Worm (Caenorhabditis elegans) whole organism, L1 larva: Measurements from ENCODE around the gene smex-1.
A peak's percentile ranks its signal among the peaks of the same experiment; 100 is the strongest.

Experiments
- C04F5.9 ChIP-seq: sonication (generic microtip); optimal IDR thresholded peaks from 2 replicates; lab custom pipeline; 2016; ENCODE audit warnings: missing genetic modification characterization, missing compliant biosample characterization
- C16A3.4 ChIP-seq: fragments of 150-350 bp; optimal IDR thresholded peaks from 2 replicates; lab custom pipeline; 2014; ENCODE audit warnings: missing biosample characterization, missing genetic modification characterization
- C34B4.2 ChIP-seq: sonication (generic microtip); optimal IDR thresholded peaks from 2 replicates; lab custom pipeline; 2017; ENCODE audit warnings: mild to moderate bottlenecking, missing genetic modification characterization, missing compliant biosample characterization
- F16B12.6 ChIP-seq: fragments of 150-350 bp; optimal IDR thresholded peaks from 2 replicates; lab custom pipeline; 2014; ENCODE audit warnings: missing biosample characterization, missing genetic modification characterization
- blmp-1 ChIP-seq: fragments of 150-350 bp; optimal IDR thresholded peaks from 2 replicates; lab custom pipeline; 2014; ENCODE audit warnings: missing biosample characterization, missing genetic modification characterization
- ceh-63 ChIP-seq: fragments of 200-800 bp; sonication (Bioruptor generic); optimal IDR thresholded peaks from 2 replicates; lab custom pipeline; 2018; ENCODE audit warnings: mild to moderate bottlenecking, missing genetic modification characterization, missing compliant biosample characterization
- ceh-82 ChIP-seq, 3 experiments: fragments of 150-350 bp in 1 of 3; sonication (generic microtip) in 2 of 3; optimal IDR thresholded peaks; 2 replicates each; lab custom pipeline; 2014 to 2017; ENCODE audit warnings: missing biosample characterization in 3 of 3, missing genetic modification characterization in 3 of 3
- ceh-90 ChIP-seq: sonication (generic microtip); optimal IDR thresholded peaks from 2 replicates; lab custom pipeline; 2016; ENCODE audit warnings: missing genetic modification characterization, missing compliant biosample characterization
- ces-1 ChIP-seq: fragments of 150-350 bp; optimal IDR thresholded peaks from 2 replicates; lab custom pipeline; 2014; ENCODE audit warnings: missing biosample characterization, missing genetic modification reagents, missing genetic modification characterization
- dpl-1 ChIP-seq, 3 experiments: fragments of 150-350 bp in 2 of 3; sonication (generic microtip) in 1 of 3; optimal IDR thresholded peaks; 2 replicates each; lab custom pipeline; 2014 to 2017; ENCODE audit warnings: missing biosample characterization in 3 of 3, missing genetic modification characterization in 3 of 3, missing genetic modification reagents in 3 of 3
- dsc-1 ChIP-seq: sonication (generic microtip); optimal IDR thresholded peaks from 2 replicates; lab custom pipeline; 2016; ENCODE audit warnings: mild to moderate bottlenecking, missing genetic modification characterization, missing compliant biosample characterization
- efl-1 ChIP-seq, 4 experiments: fragments of 150-350 bp; optimal IDR thresholded peaks in 3 of 4; peaks in 1 of 4; 1 replicate in 1 of 4; 2 replicates in 3 of 4; lab custom pipeline; 2014; ENCODE audit warnings: missing biosample characterization in 2 of 4, missing genetic modification characterization in 2 of 4, missing genetic modification reagents in 2 of 4
- efl-3 ChIP-seq: fragments of 200-800 bp; sonication (Bioruptor generic); optimal IDR thresholded peaks from 2 replicates; lab custom pipeline; 2018; ENCODE audit warnings: mild to moderate bottlenecking, missing genetic modification characterization, missing compliant biosample characterization
- egl-13 ChIP-seq: sonication (generic microtip); optimal IDR thresholded peaks from 2 replicates; lab custom pipeline; 2016; ENCODE audit warnings: missing genotype, missing genetic modification reagents, missing genetic modification characterization, missing compliant biosample characterization
- elt-2 ChIP-seq: sonication (generic microtip); optimal IDR thresholded peaks from 2 replicates; lab custom pipeline; 2016; ENCODE audit warnings: missing genetic modification characterization, mild to moderate bottlenecking, inconsistent platforms, missing compliant biosample characterization, missing genetic modification reagents
- elt-3 ChIP-seq, 6 experiments: fragments of 150-350 bp in 1 of 6; sonication (generic microtip); optimal IDR thresholded peaks; 2 replicates each; lab custom pipeline; 2017 to 2018; ENCODE audit warnings: missing biosample characterization in 6 of 6, missing genetic modification characterization in 6 of 6, inconsistent platforms in 1 of 6
- ets-5 ChIP-seq: fragments of 200-800 bp; sonication (Bioruptor generic); IDR thresholded peaks from 2 replicates; pipeline ENCODE4 v1.3.6; 2022; ENCODE audit warnings: missing genetic modification characterization, missing compliant biosample characterization
- fkh-10 ChIP-seq: sonication (generic microtip); optimal IDR thresholded peaks from 2 replicates; lab custom pipeline; 2017; ENCODE audit warnings: missing biosample characterization, missing genetic modification reagents, missing genetic modification characterization
- fkh-4 ChIP-seq: sonication (generic microtip); optimal IDR thresholded peaks from 2 replicates; lab custom pipeline; 2016; ENCODE audit warnings: missing compliant biosample characterization, missing genetic modification characterization, borderline replicate concordance
- jun-1 ChIP-seq: fragments of 150-350 bp; optimal IDR thresholded peaks from 2 replicates; lab custom pipeline; 2014; ENCODE audit warnings: missing biosample characterization, missing genetic modification reagents, missing genetic modification characterization
- lin-13 ChIP-seq: fragments of 150-350 bp; optimal IDR thresholded peaks from 2 replicates; lab custom pipeline; 2014; ENCODE audit warnings: missing biosample characterization, missing genetic modification reagents, missing genetic modification characterization
- lin-35 ChIP-seq, 2 experiments: fragments of 150-350 bp; optimal IDR thresholded peaks; 2 replicates each; lab custom pipeline; 2014; ENCODE audit warnings: missing biosample characterization in 2 of 2, missing genetic modification characterization in 2 of 2, missing genetic modification reagents in 2 of 2
- lir-3 ChIP-seq: sonication (generic microtip); optimal IDR thresholded peaks from 2 replicates; lab custom pipeline; 2016; ENCODE audit warnings: mild to moderate bottlenecking, missing genetic modification characterization, moderate library complexity, missing compliant biosample characterization; ENCODE audit not compliant: poor library complexity
- lsy-2 ChIP-seq, 2 experiments: fragments of 150-350 bp; optimal IDR thresholded peaks; 2 replicates each; lab custom pipeline; 2014; ENCODE audit warnings: missing biosample characterization in 2 of 2, missing genetic modification characterization in 2 of 2
- mab-9 ChIP-seq: fragments of 200-800 bp; sonication (Bioruptor generic); IDR thresholded peaks from 2 replicates; pipeline ENCODE4 v1.3.6; 2022; ENCODE audit warnings: missing genetic modification reagents, missing genetic modification characterization, missing compliant biosample characterization
- nhr-20 ChIP-seq: sonication (generic microtip); optimal IDR thresholded peaks from 2 replicates; lab custom pipeline; 2016; ENCODE audit warnings: mild to moderate bottlenecking, missing genetic modification characterization, missing compliant biosample characterization
- nhr-28 ChIP-seq: fragments of 150-350 bp; optimal IDR thresholded peaks from 2 replicates; lab custom pipeline; 2014; ENCODE audit warnings: missing biosample characterization, missing genetic modification characterization
- nhr-47 ChIP-seq: sonication (generic microtip); optimal IDR thresholded peaks from 2 replicates; lab custom pipeline; 2016; ENCODE audit warnings: mild to moderate bottlenecking, missing genetic modification characterization, moderate library complexity, missing compliant biosample characterization
- nhr-71 ChIP-seq: sonication (generic microtip); optimal IDR thresholded peaks from 2 replicates; lab custom pipeline; 2016; ENCODE audit warnings: mild to moderate bottlenecking, missing genetic modification characterization, moderate library complexity, missing compliant biosample characterization
- nhr-85 ChIP-seq: sonication (generic microtip); peaks from one replicate; lab custom pipeline; 2016; ENCODE audit warnings: missing genetic modification characterization, inconsistent platforms, missing compliant biosample characterization
- pag-3 ChIP-seq: sonication (generic microtip); optimal IDR thresholded peaks from 2 replicates; lab custom pipeline; 2017; ENCODE audit warnings: missing genetic modification characterization, mild to moderate bottlenecking, missing compliant biosample characterization, antibody characterized with exemption, borderline replicate concordance; ENCODE audit not compliant: insufficient read depth
- pqm-1 ChIP-seq: sonication (generic microtip); optimal IDR thresholded peaks from 3 replicates; lab custom pipeline; 2017; ENCODE audit warnings: missing biosample characterization, missing genetic modification characterization
- rnt-1 ChIP-seq: sonication (generic microtip); optimal IDR thresholded peaks from 2 replicates; lab custom pipeline; 2016; ENCODE audit warnings: mild to moderate bottlenecking, missing genetic modification characterization, moderate library complexity, missing compliant biosample characterization
- skn-1 ChIP-seq: fragments of 150-350 bp; optimal IDR thresholded peaks from 2 replicates; lab custom pipeline; 2014; ENCODE audit warnings: missing biosample characterization, missing genetic modification characterization
- snpc-4 ChIP-seq: fragments of 150-350 bp; optimal IDR thresholded peaks from 2 replicates; lab custom pipeline; 2014; ENCODE audit warnings: missing biosample characterization, missing genetic modification characterization
- snu-23 ChIP-seq: sonication (generic microtip); optimal IDR thresholded peaks from 2 replicates; lab custom pipeline; 2016; ENCODE audit warnings: missing genetic modification characterization, missing compliant biosample characterization
- sptf-1 ChIP-seq: fragments of 150-350 bp; optimal IDR thresholded peaks from 2 replicates; lab custom pipeline; 2014; ENCODE audit warnings: missing biosample characterization, missing genetic modification characterization
- sup-37 ChIP-seq: fragments of 200-800 bp; sonication (Bioruptor generic); optimal IDR thresholded peaks from 2 replicates; lab custom pipeline; 2018; ENCODE audit warnings: mild to moderate bottlenecking, missing genetic modification characterization, missing compliant biosample characterization
- swsn-7 ChIP-seq: sonication (generic microtip); optimal IDR thresholded peaks from 2 replicates; lab custom pipeline; 2016; ENCODE audit warnings: missing genetic modification characterization, missing compliant biosample characterization
- unc-130 ChIP-seq: fragments of 150-350 bp; optimal IDR thresholded peaks from 2 replicates; lab custom pipeline; 2017; ENCODE audit warnings: missing biosample characterization, missing genetic modification characterization, inconsistent platforms
- unc-30 ChIP-seq: sonication (generic microtip); optimal IDR thresholded peaks from 2 replicates; lab custom pipeline; 2017; ENCODE audit warnings: missing biosample characterization, missing genetic modification characterization
- unc-62 ChIP-seq: fragments of 150-350 bp; optimal IDR thresholded peaks from 2 replicates; lab custom pipeline; 2014; ENCODE audit warnings: missing biosample characterization, missing genetic modification reagents, missing genetic modification characterization
- unc-86 ChIP-seq: sonication (generic microtip); optimal IDR thresholded peaks from 2 replicates; lab custom pipeline; 2016; ENCODE audit warnings: missing genetic modification characterization, missing compliant biosample characterization
- unc-98 ChIP-seq: fragments of 200-800 bp; sonication (Bioruptor generic); IDR thresholded peaks from 2 replicates; pipeline ENCODE4 v1.3.6; 2022; ENCODE audit warnings: missing genetic modification characterization, missing compliant biosample characterization
- vab-15 ChIP-seq: sonication (generic microtip); optimal IDR thresholded peaks from 2 replicates; lab custom pipeline; 2017; ENCODE audit warnings: missing genotype, mild to moderate bottlenecking, missing genetic modification characterization, missing compliant biosample characterization
- xbp-1 ChIP-seq: sonication (generic microtip); optimal IDR thresholded peaks from 2 replicates; lab custom pipeline; 2016; ENCODE audit warnings: missing genetic modification characterization, missing compliant biosample characterization
- zip-4 ChIP-seq: fragments of 200-800 bp; sonication (Bioruptor generic); optimal IDR thresholded peaks from 2 replicates; lab custom pipeline; 2018; ENCODE audit warnings: mild to moderate bottlenecking, missing genetic modification characterization, moderate library complexity, missing compliant biosample characterization
- ztf-4 ChIP-seq: fragments of 150-350 bp; optimal IDR thresholded peaks from 2 replicates; lab custom pipeline; 2014; ENCODE audit warnings: missing biosample characterization, missing genetic modification characterization

Gene smex-1

DNA sequence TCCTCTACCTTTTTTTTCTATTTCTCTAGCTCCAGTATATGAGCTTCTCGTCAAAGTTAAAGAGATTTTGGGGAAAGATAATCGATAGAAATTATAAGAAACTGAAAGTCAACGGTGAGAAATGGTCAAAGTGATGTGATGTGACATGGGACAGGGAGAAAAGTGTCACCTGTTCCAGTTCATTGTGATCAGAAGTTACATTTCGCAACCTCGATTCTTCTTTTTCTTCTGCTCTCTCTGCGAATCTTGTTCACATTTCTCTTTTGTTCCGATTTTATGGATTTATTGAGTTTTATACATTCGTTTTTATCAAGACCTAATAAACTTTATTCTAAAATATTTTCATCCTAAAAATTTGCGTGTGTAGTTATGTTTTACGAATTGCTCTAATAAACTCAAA is 39.9 kb upstream of the smex-1 start (continued):
- TF ChIP-seq zip-4 (no peak), swsn-7 (tag; lab: Kevin White, UChicago) (no peak), jun-1 (no peak), dsc-1 (tag; lab: Kevin White, UChicago) (no peak), unc-130 (tag; lab: Kevin White, UChicago) (peak; percentile 41), nhr-85 (no peak), C16A3.4 (tag; lab: Kevin White, UChicago) (no peak), C04F5.9 (no peak), lir-3 (tag; lab: Kevin White, UChicago) (no peak), pqm-1 (tag; lab: Kevin White, UChicago) (no peak), C34B4.2 (tag; lab: Kevin White, UChicago) (no peak), egl-13 (no peak), ceh-90 (tag; lab: Kevin White, UChicago) (no peak), nhr-20 (tag; lab: Kevin White, UChicago) (no peak), fkh-4 (tag; lab: Kevin White, UChicago) (no peak), fkh-10 (GFP tag; lab: Kevin White, UChicago) (no peak), nhr-47 (tag; lab: Kevin White, UChicago) (no peak), ets-5 (GFP tag; lab: Robert Waterston, UW) (no peak), ztf-4 (no peak), sptf-1 (tag; lab: Kevin White, UChicago) (no peak), ces-1 (no peak), rnt-1 (tag; lab: Kevin White, UChicago) (peak; percentile 54), nhr-71 (tag; lab: Kevin White, UChicago) (peak; percentile 21), xbp-1 (tag; lab: Kevin White, UChicago) (no peak), vab-15 (tag; lab: Kevin White, UChicago) (no peak), ceh-82 (tag; optimal IDR thresholded peaks at IDR 0.05; lab: Kevin White, UChicago) (no peak), elt-2 (tag; lab: Kevin White, UChicago) (no peak), efl-3 (GFP tag; lab: Kevin White, UChicago) (no peak), dpl-1 (GFP tag; optimal IDR thresholded peaks at IDR 0.05; lab: Kevin White, UChicago) (no peak), skn-1 (tag; lab: Kevin White, UChicago) (peak; percentile 12), efl-1 (optimal IDR thresholded peaks at IDR 0.05; lab: Kevin White, UChicago) (no peak), efl-1 (GFP tag; optimal IDR thresholded peaks at IDR 0.05 in 1 of 2; lab: Kevin White, UChicago) (no peak), snpc-4 (tag; lab: Kevin White, UChicago) (peak; percentile 26), ceh-63 (no peak), mab-9 (GFP tag; lab: Robert Waterston, UW) (no peak), unc-98 (no peak), snu-23 (GFP tag; lab: Kevin White, UChicago) (no peak), lsy-2 (tag; optimal IDR thresholded peaks at IDR 0.05; lab: Kevin White, UChicago) (peak in 1 of 2 experiments; percentile 14)

DNA sequence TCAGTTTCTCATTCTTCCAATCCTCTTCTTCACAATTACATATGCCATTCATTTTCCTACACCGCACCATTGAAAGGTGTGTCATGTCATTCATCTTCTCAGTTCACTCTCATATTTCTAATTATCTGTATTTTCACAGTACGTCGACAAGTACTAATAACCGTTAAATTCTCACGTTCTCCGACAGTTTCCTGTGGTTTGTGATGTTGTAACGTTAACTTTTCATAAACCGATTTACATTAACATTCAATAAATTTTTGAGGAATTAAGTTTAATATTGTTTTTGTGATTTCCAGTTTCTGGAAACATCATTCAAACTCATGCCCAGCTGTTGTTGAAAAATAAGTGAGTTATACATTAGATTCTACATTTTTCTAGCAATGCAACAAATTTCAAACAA is 38.6 kb upstream of the smex-1 start, which contains the start of gene tmd-2:
TSS of gene tmd-2 (plus strand) at position 301 of the 400 bp plus-strand sequence.
- TF ChIP-seq lin-35 (GFP tag; optimal IDR thresholded peaks at IDR 0.05; lab: Kevin White, UChicago) (no peak), efl-1 (optimal IDR thresholded peaks at IDR 0.05; lab: Kevin White, UChicago) (no peak), efl-1 (GFP tag; optimal IDR thresholded peaks at IDR 0.05 in 1 of 2; lab: Kevin White, UChicago) (peak in 1 of 2 experiments; percentile 56), blmp-1 (peak; percentile 18)

DNA sequence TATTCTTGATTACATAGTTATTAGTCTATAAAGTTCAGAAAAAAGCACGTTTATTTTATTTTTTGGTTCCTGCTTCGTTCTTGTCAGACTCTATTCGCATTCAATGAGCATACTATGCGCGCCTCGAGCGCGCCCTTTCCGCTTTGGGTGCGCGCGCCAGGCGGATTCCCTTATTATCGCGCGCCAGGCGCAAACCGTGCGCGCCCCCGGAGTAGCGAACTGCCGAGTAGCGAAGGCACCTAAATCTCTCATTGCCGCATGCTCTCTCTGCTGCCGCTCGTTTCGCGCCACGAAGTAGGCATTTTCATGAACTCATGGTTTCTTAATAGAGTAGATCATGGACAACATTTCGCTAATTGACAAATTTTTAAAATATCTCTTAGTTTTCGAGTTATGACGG is 31.3 kb upstream of the smex-1 start:
- TF ChIP-seq nhr-28 (tag; lab: Kevin White, UChicago) (no peak), unc-62 (GFP tag; lab: Kevin White, UChicago) (no peak), snpc-4 (tag; lab: Kevin White, UChicago) (no peak), sup-37 (GFP tag; lab: Kevin White, UChicago) (no peak), pag-3 (no peak), sptf-1 (tag; lab: Kevin White, UChicago) (no peak), lin-13 (GFP tag; lab: Kevin White, UChicago) (no peak), dpl-1 (GFP tag; optimal IDR thresholded peaks at IDR 0.05; lab: Kevin White, UChicago) (no peak), lsy-2 (tag; optimal IDR thresholded peaks at IDR 0.05; lab: Kevin White, UChicago) (no peak), unc-86 (tag; lab: Kevin White, UChicago) (no peak), efl-3 (GFP tag; lab: Kevin White, UChicago) (no peak), C34B4.2 (tag; lab: Kevin White, UChicago) (no peak), elt-3 (tag; optimal IDR thresholded peaks at IDR 0.05; lab: Kevin White, UChicago) (no peak), unc-30 (tag; lab: Kevin White, UChicago) (no peak), efl-1 (optimal IDR thresholded peaks at IDR 0.05; lab: Kevin White, UChicago) (no peak), efl-1 (GFP tag; optimal IDR thresholded peaks at IDR 0.05 in 1 of 2; lab: Kevin White, UChicago) (no peak), ceh-63 (no peak), zip-4 (no peak), F16B12.6 (tag; lab: Kevin White, UChicago) (no peak)
